Worm (Caenorhabditis elegans): ENCODE measurements around the gene T01E8.8.

Gene T01E8.8

ce11 chrII:10230972-10231371 is at the start of gene T01E8.8:
TSS of gene T01E8.8 (plus strand) at chrII:10231272.
- TF ChIP-seq scrt-1 (GFP tag; IDR thresholded peaks at IDR 0.05) (no peak), ama-1 (optimal IDR thresholded peaks at IDR 0.05) (no peak), hnd-1 (tag; optimal IDR thresholded peaks at IDR 0.05) (no peak), ceh-36 (tag; optimal IDR thresholded peaks at IDR 0.05) (no peak), aly-1 (tag; optimal IDR thresholded peaks at IDR 0.05) (no peak)

ce11 chrII:10182634-10183033 is 48.4 kb upstream of the T01E8.8 start, which contains the start of gene srd-1:
TSS of gene srd-1 (minus strand) at chrII:10182734.
- TF ChIP-seq tbx-11 (GFP tag; IDR thresholded peaks at IDR 0.05) (no peak), hmg-4 (GFP tag; optimal IDR thresholded peaks at IDR 0.05) (no peak), scrt-1 (GFP tag; IDR thresholded peaks at IDR 0.05) (no peak), B0310.2 (tag; optimal IDR thresholded peaks at IDR 0.05) (no peak), pes-1 (GFP tag; IDR thresholded peaks at IDR 0.05) (no peak)

ce11 chrII:10187808-10188207 is 43.3 kb upstream of the T01E8.8 start, which contains the start of gene srd-2:
TSS of gene srd-2 (minus strand) at chrII:10187908.
- TF ChIP-seq flt-1 (GFP tag; IDR thresholded peaks at IDR 0.05) (no peak), ets-7 (tag; optimal IDR thresholded peaks at IDR 0.05) (no peak), scrt-1 (GFP tag; IDR thresholded peaks at IDR 0.05) (no peak), hmg-4 (GFP tag; optimal IDR thresholded peaks at IDR 0.05) (no peak), tbx-11 (GFP tag; IDR thresholded peaks at IDR 0.05) (no peak), ceh-13 (GFP tag; optimal IDR thresholded peaks at IDR 0.05) (no peak), tra-4 (tag; optimal IDR thresholded peaks at IDR 0.05) (no peak), ama-1 (optimal IDR thresholded peaks at IDR 0.05) (no peak), F13C5.2 (tag; optimal IDR thresholded peaks at IDR 0.05) (no peak), hnd-1 (tag; optimal IDR thresholded peaks at IDR 0.05) (no peak), pes-1 (GFP tag; IDR thresholded peaks at IDR 0.05) (no peak), tbx-37 (GFP tag; conservative IDR thresholded peaks at IDR 0.05) (no peak)

- TF ChIP-seq hmbx-1 (tag; optimal IDR thresholded peaks at IDR 0.05): no peak
- TF ChIP-seq tra-4 (tag; optimal IDR thresholded peaks at IDR 0.05): no peak
- TF ChIP-seq hmg-4 (GFP tag; optimal IDR thresholded peaks at IDR 0.05): no peak
- TF ChIP-seq scrt-1 (GFP tag; IDR thresholded peaks at IDR 0.05): no peak
- TF ChIP-seq F13C5.2 (tag; optimal IDR thresholded peaks at IDR 0.05): no peak
- TF ChIP-seq tbx-11 (GFP tag; IDR thresholded peaks at IDR 0.05): no peak
- TF ChIP-seq flt-1 (GFP tag; IDR thresholded peaks at IDR 0.05): no peak
- no peak for TF ChIP-seq ama-1 (optimal IDR thresholded peaks at IDR 0.05)
- no peak for TF ChIP-seq hnd-1 (tag; optimal IDR thresholded peaks at IDR 0.05)
- no peak for TF ChIP-seq sea-1 (GFP tag; conservative IDR thresholded peaks at IDR 0.05)
- TF ChIP-seq ceh-36 (tag; optimal IDR thresholded peaks at IDR 0.05): no peak
- no peak for TF ChIP-seq aly-1 (tag; optimal IDR thresholded peaks at IDR 0.05)
- no peak for TF ChIP-seq B0310.2 (tag; optimal IDR thresholded peaks at IDR 0.05)
- TF ChIP-seq tbx-37 (GFP tag; conservative IDR thresholded peaks at IDR 0.05): no peak
- no peak for TF ChIP-seq ets-7 (tag; optimal IDR thresholded peaks at IDR 0.05)
- TF ChIP-seq ceh-13 (GFP tag; optimal IDR thresholded peaks at IDR 0.05): no peak
- TF ChIP-seq pes-1 (GFP tag; IDR thresholded peaks at IDR 0.05): no peak
These were observed 41.7 kb upstream of the T01E8.8 start, which contains the start of gene cdc-25.4 for ce11 chrII:10189369-10189768. TSS of gene cdc-25.4 (minus strand) at chrII:10189469.

- TF ChIP-seq ceh-36 (tag; optimal IDR thresholded peaks at IDR 0.05) (no peak), hnd-1 (tag; optimal IDR thresholded peaks at IDR 0.05) (no peak), pes-1 (GFP tag; IDR thresholded peaks at IDR 0.05) (no peak), flt-1 (GFP tag; IDR thresholded peaks at IDR 0.05) (no peak), hmbx-1 (tag; optimal IDR thresholded peaks at IDR 0.05) (no peak), ets-7 (tag; optimal IDR thresholded peaks at IDR 0.05) (no peak), ceh-13 (GFP tag; optimal IDR thresholded peaks at IDR 0.05) (no peak), tbx-37 (GFP tag; conservative IDR thresholded peaks at IDR 0.05) (no peak), tra-4 (tag; optimal IDR thresholded peaks at IDR 0.05) (no peak), scrt-1 (GFP tag; IDR thresholded peaks at IDR 0.05) (no peak), sea-1 (GFP tag; conservative IDR thresholded peaks at IDR 0.05) (no peak), aly-1 (tag; optimal IDR thresholded peaks at IDR 0.05) (no peak), B0310.2 (tag; optimal IDR thresholded peaks at IDR 0.05) (no peak), F13C5.2 (tag; optimal IDR thresholded peaks at IDR 0.05) (no peak)
These were observed 38.9 kb upstream of the T01E8.8 start, which contains the start of gene R05H5.7 for ce11 chrII:10192207-10192606. TSS of gene R05H5.7 (plus strand) at chrII:10192507.

- TF ChIP-seq tbx-37 (GFP tag; conservative IDR thresholded peaks at IDR 0.05) (no peak), tra-4 (tag; optimal IDR thresholded peaks at IDR 0.05) (no peak), F13C5.2 (tag; optimal IDR thresholded peaks at IDR 0.05) (no peak), sea-1 (GFP tag; conservative IDR thresholded peaks at IDR 0.05) (no peak), hmbx-1 (tag; optimal IDR thresholded peaks at IDR 0.05) (no peak), pes-1 (GFP tag; IDR thresholded peaks at IDR 0.05) (no peak), ceh-13 (GFP tag; optimal IDR thresholded peaks at IDR 0.05) (no peak), scrt-1 (GFP tag; IDR thresholded peaks at IDR 0.05) (no peak), ama-1 (optimal IDR thresholded peaks at IDR 0.05) (no peak), hmg-4 (GFP tag; optimal IDR thresholded peaks at IDR 0.05) (no peak), flt-1 (GFP tag; IDR thresholded peaks at IDR 0.05) (no peak), B0310.2 (tag; optimal IDR thresholded peaks at IDR 0.05) (no peak), hnd-1 (tag; optimal IDR thresholded peaks at IDR 0.05) (no peak)
These were observed 36.5 kb upstream of the T01E8.8 start, which contains the start of gene srb-6 for ce11 chrII:10194605-10195004. TSS of gene srb-6 (plus strand) at chrII:10194905.

ce11 chrII:10197091-10197675 is 33.9 kb upstream of the T01E8.8 start, which contains the start of gene R05H5.3:
TSS of gene R05H5.3 (plus strand) at chrII:10197625.
- no peak for TF ChIP-seq pes-1 (GFP tag; IDR thresholded peaks at IDR 0.05)
- no peak for TF ChIP-seq scrt-1 (GFP tag; IDR thresholded peaks at IDR 0.05)
- TF ChIP-seq ets-7 (tag; optimal IDR thresholded peaks at IDR 0.05): no peak
- TF ChIP-seq hmbx-1 (tag; optimal IDR thresholded peaks at IDR 0.05): no peak
- no peak for TF ChIP-seq ama-1 (optimal IDR thresholded peaks at IDR 0.05)
- TF ChIP-seq tbx-11 (GFP tag; IDR thresholded peaks at IDR 0.05): no peak
- TF ChIP-seq aly-1 (tag; optimal IDR thresholded peaks at IDR 0.05): no peak
- TF ChIP-seq B0310.2 (tag; optimal IDR thresholded peaks at IDR 0.05): no peak
- TF ChIP-seq tbx-37 (GFP tag; conservative IDR thresholded peaks at IDR 0.05): no peak
- TF ChIP-seq F13C5.2 (tag; optimal IDR thresholded peaks at IDR 0.05): no peak
- no peak for TF ChIP-seq ceh-36 (tag; optimal IDR thresholded peaks at IDR 0.05)
- no peak for TF ChIP-seq sea-1 (GFP tag; conservative IDR thresholded peaks at IDR 0.05)
- TF ChIP-seq flt-1 (GFP tag; IDR thresholded peaks at IDR 0.05): no peak
- no peak for TF ChIP-seq hmg-4 (GFP tag; optimal IDR thresholded peaks at IDR 0.05)

Measured in whole organism, early embryonic.